Fruit fly (Drosophila melanogaster): ENCODE data around the gene Nuf2.
A peak's percentile ranks its signal among the peaks of the same experiment; 100 is the strongest.

Nuf2 gene

dm6 chr2L:7023614-7024259, 41.9 kb downstream of the Nuf2 start, which contains the start of gene Gart (continued):
- TF ChIP-seq CG2120 (GFP tag; optimal IDR thresholded peaks at IDR 0.05) (peak; percentile 89), MTF-1 (GFP tag; optimal IDR thresholded peaks at IDR 0.05; ENCODE audit: borderline replicate concordance) (no peak), CG4730 (GFP tag; IDR thresholded peaks at IDR 0.05) (no peak), gsb-n (tag; optimal IDR thresholded peaks at IDR 0.05) (no peak), stwl (tag; optimal IDR thresholded peaks at IDR 0.05) (no peak), peb (GFP tag; IDR thresholded peaks at IDR 0.05) (no peak), CG8924 (tag; optimal IDR thresholded peaks at IDR 0.05) (peak; percentile 80), CG7745 (tag; optimal IDR thresholded peaks at IDR 0.05) (no peak), CG4404 (GFP tag; IDR thresholded peaks at IDR 0.05) (no peak), CG31441 (GFP tag; IDR thresholded peaks at IDR 0.05) (no peak), Mad (GFP tag; optimal IDR thresholded peaks at IDR 0.05) (peak; percentile 34), CG12155 (GFP tag; optimal IDR thresholded peaks at IDR 0.05) (peak; percentile 60), CG13424 (tag; optimal IDR thresholded peaks at IDR 0.05) (peak; percentile 69), CG8765 (GFP tag; IDR thresholded peaks at IDR 0.05) (no peak), CG3838 (GFP tag; optimal IDR thresholded peaks at IDR 0.05) (no peak), Tbp (GFP tag; optimal IDR thresholded peaks at IDR 0.05) (no peak), CG5953 (GFP tag; IDR thresholded peaks at IDR 0.05) (peak; percentile 48; the same call in 1 of the 2 replicates), phol (tag; optimal IDR thresholded peaks at IDR 0.05) (peak; percentile 1), chif (GFP tag; optimal IDR thresholded peaks at IDR 0.05) (peak; percentile 53 to 56), Hr51 (GFP tag; optimal IDR thresholded peaks at IDR 0.05) (peak in 1 of 2 experiments; percentile 43), oc (tag; optimal IDR thresholded peaks at IDR 0.05) (peak; percentile 36), gcm (GFP tag; optimal IDR thresholded peaks at IDR 0.05) (peak; percentile 52), CG32772 (GFP tag; IDR thresholded peaks at IDR 0.05) (no peak), CG9932 (GFP tag; IDR thresholded peaks at IDR 0.05) (peak; percentile 69), HmgD (GFP tag; optimal IDR thresholded peaks at IDR 0.05) (no peak), nom (GFP tag; optimal IDR thresholded peaks at IDR 0.05) (no peak), MBD-R2 (GFP tag; IDR thresholded peaks at IDR 0.05) (peak; percentile 57), CG17328 (GFP tag; IDR thresholded peaks at IDR 0.05) (peak; percentile 63), BtbVII (GFP tag; optimal IDR thresholded peaks at IDR 0.05) (peak; percentile 14), dimm (GFP tag; IDR thresholded peaks at IDR 0.05) (no peak), Atf3 (GFP tag; optimal IDR thresholded peaks at IDR 0.05) (peak; percentile 61), CG18476 (GFP tag; optimal IDR thresholded peaks at IDR 0.05) (peak; percentile 64), sens (GFP tag) (peak; percentile 92), CG16813 (GFP tag; IDR thresholded peaks at IDR 0.05; ENCODE audit: partially characterized antibody) (no peak), CG6254 (GFP tag; optimal IDR thresholded peaks at IDR 0.05) (no peak), Pdp1 (GFP tag; optimal IDR thresholded peaks at IDR 0.05) (peak; percentile 52 to 62), Stat92E (GFP tag; optimal IDR thresholded peaks at IDR 0.05) (no peak), CG7839 (tag; optimal IDR thresholded peaks at IDR 0.05) (peak; percentile 78), H15 (GFP tag; IDR thresholded peaks at IDR 0.05) (no peak), shn (GFP tag; optimal IDR thresholded peaks at IDR 0.05) (peak; percentile 53), p53 (GFP tag; optimal IDR thresholded peaks at IDR 0.05) (no peak), CrebB (tag; optimal IDR thresholded peaks at IDR 0.05) (peak; percentile 59), Neu2 (GFP tag; optimal IDR thresholded peaks at IDR 0.05; ENCODE audit: borderline replicate concordance) (no peak), nau (GFP tag; optimal IDR thresholded peaks at IDR 0.05) (no peak), bcd (GFP tag; optimal IDR thresholded peaks at IDR 0.05) (peak; percentile 46), CG11696 (GFP tag; IDR thresholded peaks at IDR 0.05) (no peak), tx (GFP tag; optimal IDR thresholded peaks at IDR 0.05) (peak; percentile 57), ab (GFP tag; optimal IDR thresholded peaks at IDR 0.05) (peak; percentile 20), Opbp (GFP tag; IDR thresholded peaks at IDR 0.05; ENCODE audit: partially characterized antibody) (no peak), da (GFP tag; optimal IDR thresholded peaks at IDR 0.05) (no peak)

Data from whole organism, embryonic.